Worm (Caenorhabditis elegans) whole organism, mixed stage, embryonic: ENCODE results near the gene T09D3.9.

Experiments
- elt-1 ChIP-seq: sonication (generic microtip); optimal IDR thresholded peaks from 2 replicates; lab custom pipeline; 2017; ENCODE audit warnings: missing genetic modification characterization, mild to moderate bottlenecking, missing compliant biosample characterization, antibody characterized with exemption, moderate library complexity, borderline replicate concordance; ENCODE audit not compliant: insufficient read depth
- elt-3 ChIP-seq: fragments of 150-350 bp; optimal IDR thresholded peaks from 2 replicates; lab custom pipeline; 2014; ENCODE audit warnings: missing biosample characterization, missing genetic modification characterization
- nhr-28 ChIP-seq: fragments of 150-350 bp; optimal IDR thresholded peaks from 2 replicates; lab custom pipeline; 2014; ENCODE audit warnings: missing biosample characterization, missing genetic modification characterization
- unc-62 ChIP-seq: fragments of 150-350 bp; optimal IDR thresholded peaks from 2 replicates; lab custom pipeline; 2014; ENCODE audit warnings: missing biosample characterization, missing genetic modification reagents, missing genetic modification characterization

ce11 chrV:5358772-5359171 lies 9.9 kb downstream of the T09D3.9 start, which contains the start of gene nhr-216:
- TF ChIP-seq nhr-28 (tag; lab: Kevin White, UChicago) (no peak), unc-62 (GFP tag; lab: Kevin White, UChicago) (no peak), elt-3 (tag; lab: Kevin White, UChicago) (no peak), elt-1 (tag; lab: Kevin White, UChicago) (no peak)
